Worm (Caenorhabditis elegans): Measurements from ENCODE around the gene dpyd-1.

dpyd-1 gene

DNA sequence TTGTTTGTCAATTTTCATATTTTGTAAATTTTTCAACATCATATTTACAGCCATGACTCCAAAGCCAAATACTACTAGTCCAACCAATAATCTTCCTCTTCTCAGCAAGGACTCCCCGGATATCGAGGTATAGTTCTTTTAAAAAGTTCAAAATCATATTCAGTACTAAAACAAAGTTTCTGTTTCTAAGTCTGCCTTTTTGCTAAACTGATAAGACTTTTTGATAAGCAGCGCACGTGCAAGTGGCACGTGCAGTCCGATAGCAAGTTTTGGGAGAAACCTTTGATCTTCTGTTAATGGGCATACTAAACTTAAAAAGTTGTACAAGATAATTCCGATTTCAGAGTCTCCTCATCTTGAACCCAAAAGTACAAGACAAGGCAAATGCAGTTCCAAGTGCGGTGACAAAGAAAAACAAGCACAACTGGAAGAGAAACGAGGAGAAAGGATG, at the start of gene dpyd-1:
Gene dpyd-1, plus strand, starts transcription at position 51 of the 451 bp plus-strand sequence.
- TF ChIP-seq blmp-1 (tag; optimal IDR thresholded peaks at IDR 0.05) (peak; percentile 53), pag-3 (tag; optimal IDR thresholded peaks at IDR 0.05; ENCODE audit: borderline replicate concordance, insufficient read depth) (no peak), nhr-19 (GFP tag; conservative IDR thresholded peaks at IDR 0.05) (peak; percentile 34), mdl-1 (tag; optimal IDR thresholded peaks at IDR 0.05) (peak in 1 of 2 experiments; percentile 93), nhr-90 (tag; optimal IDR thresholded peaks at IDR 0.05; ENCODE audit: poor library complexity) (peak; percentile 24), dpl-1 (GFP tag; optimal IDR thresholded peaks at IDR 0.05) (peak in 1 of 3 experiments; percentile 12), lin-35 (GFP tag; optimal IDR thresholded peaks at IDR 0.05) (peak in 1 of 2 experiments; percentile 63), C04F5.9 (tag; optimal IDR thresholded peaks at IDR 0.05) (no peak), hlh-17 (GFP tag; optimal IDR thresholded peaks at IDR 0.05; ENCODE audit: borderline replicate concordance) (no peak), ceh-8 (GFP tag; optimal IDR thresholded peaks at IDR 0.05) (no peak), nhr-47 (tag; optimal IDR thresholded peaks at IDR 0.05) (no peak), nhr-71 (tag; optimal IDR thresholded peaks at IDR 0.05) (peak; percentile 35), pqm-1 (tag; optimal IDR thresholded peaks at IDR 0.05) (no peak), grh-1 (GFP tag; IDR thresholded peaks at IDR 0.05) (peak; percentile 44), lin-15B (tag; optimal IDR thresholded peaks at IDR 0.05) (no peak), fkh-10 (GFP tag; optimal IDR thresholded peaks at IDR 0.05) (no peak), nhr-85 (tag) (peak; percentile 68), mab-9 (GFP tag; IDR thresholded peaks at IDR 0.05) (no peak), egl-27 (tag; optimal IDR thresholded peaks at IDR 0.05) (no peak), elt-2 (tag; optimal IDR thresholded peaks at IDR 0.05) (peak; percentile 94), ceh-82 (tag; optimal IDR thresholded peaks at IDR 0.05) (no peak), zag-1 (tag; optimal IDR thresholded peaks at IDR 0.05) (no peak), elt-3 (tag; optimal IDR thresholded peaks at IDR 0.05) (peak; percentile 73 to 98 (median 88)), lin-14 (GFP tag; optimal IDR thresholded peaks at IDR 0.05) (peak; percentile 16), nhr-20 (tag; optimal IDR thresholded peaks at IDR 0.05) (peak; percentile 53), unc-62 (GFP tag; optimal IDR thresholded peaks at IDR 0.05) (no peak), fkh-8 (tag; optimal IDR thresholded peaks at IDR 0.05) (no peak), unc-98 (GFP tag; IDR thresholded peaks at IDR 0.05) (no peak)

- TF ChIP-seq unc-98 (GFP tag; IDR thresholded peaks at IDR 0.05) = peak; percentile 87
- no peak for TF ChIP-seq nhr-28 (tag; optimal IDR thresholded peaks at IDR 0.05)
- peak; percentile 95 for TF ChIP-seq grh-1 (GFP tag; IDR thresholded peaks at IDR 0.05)
- TF ChIP-seq efl-1 (optimal IDR thresholded peaks at IDR 0.05) = peak; percentile 81 to 88
- peak in 1 of 2 experiments; percentile 98 for TF ChIP-seq efl-1 (GFP tag; optimal IDR thresholded peaks at IDR 0.05 in 1 of 2)
- peak; percentile 93 for TF ChIP-seq mef-2 (tag; optimal IDR thresholded peaks at IDR 0.05)
- TF ChIP-seq hlh-17 (GFP tag; optimal IDR thresholded peaks at IDR 0.05; ENCODE audit: borderline replicate concordance) = no peak
- TF ChIP-seq fkh-4 (tag; optimal IDR thresholded peaks at IDR 0.05; ENCODE audit: borderline replicate concordance) = peak; percentile 90
- TF ChIP-seq dpl-1 (GFP tag; optimal IDR thresholded peaks at IDR 0.05) = peak; percentile 35 to 67 (median 62)
- peak; percentile 99 for TF ChIP-seq nhr-47 (tag; optimal IDR thresholded peaks at IDR 0.05)
- peak; percentile 98 for TF ChIP-seq tbx-2 (tag; optimal IDR thresholded peaks at IDR 0.05)
- peak; percentile 95 for TF ChIP-seq lin-14 (GFP tag; optimal IDR thresholded peaks at IDR 0.05)
- TF ChIP-seq mab-9 (GFP tag; IDR thresholded peaks at IDR 0.05) = peak; percentile 93
- TF ChIP-seq nhr-84 (tag; optimal IDR thresholded peaks at IDR 0.05) = no peak
- peak in 1 of 2 experiments; percentile 95 for TF ChIP-seq ztf-11 (tag; optimal IDR thresholded peaks at IDR 0.05)
- TF ChIP-seq C34B4.2 (tag; optimal IDR thresholded peaks at IDR 0.05) = peak; percentile 16
- TF ChIP-seq blmp-1 (tag; optimal IDR thresholded peaks at IDR 0.05) = peak; percentile 43
- peak; percentile 100 for TF ChIP-seq dsc-1 (tag; optimal IDR thresholded peaks at IDR 0.05)
- no peak for TF ChIP-seq tlp-1 (tag; optimal IDR thresholded peaks at IDR 0.05)
- peak; percentile 87 for TF ChIP-seq C04F5.9 (tag; optimal IDR thresholded peaks at IDR 0.05)
- peak; percentile 91 for TF ChIP-seq sup-37 (GFP tag; optimal IDR thresholded peaks at IDR 0.05)
- TF ChIP-seq egl-13 (tag; optimal IDR thresholded peaks at IDR 0.05) = peak; percentile 95
- TF ChIP-seq nhr-90 (tag; optimal IDR thresholded peaks at IDR 0.05; ENCODE audit: poor library complexity) = peak; percentile 99
- TF ChIP-seq nhr-237 (tag; optimal IDR thresholded peaks at IDR 0.05) = peak; percentile 95
- TF ChIP-seq nhr-11 (tag; optimal IDR thresholded peaks at IDR 0.05) = peak; percentile 95
- TF ChIP-seq skn-1 (tag; optimal IDR thresholded peaks at IDR 0.05) = peak; percentile 94
- no peak for TF ChIP-seq pag-3 (tag; optimal IDR thresholded peaks at IDR 0.05; ENCODE audit: borderline replicate concordance, insufficient read depth)
- TF ChIP-seq sox-4 (tag; optimal IDR thresholded peaks at IDR 0.05) = peak; percentile 97
- TF ChIP-seq pqm-1 (tag; optimal IDR thresholded peaks at IDR 0.05) = peak; percentile 91
- peak; percentile 90 for TF ChIP-seq lsy-2 (tag; optimal IDR thresholded peaks at IDR 0.05)
- TF ChIP-seq ets-5 (GFP tag; IDR thresholded peaks at IDR 0.05) = no peak
- TF ChIP-seq lin-15B (tag; optimal IDR thresholded peaks at IDR 0.05) = no peak
- peak; percentile 97 for TF ChIP-seq nhr-19 (GFP tag; conservative IDR thresholded peaks at IDR 0.05)
- peak; percentile 93 for TF ChIP-seq unc-86 (tag; optimal IDR thresholded peaks at IDR 0.05)
These were observed 38.3 kb upstream of the dpyd-1 start for ce11 chrX:5429335-5429734.

Data from whole organism, L1 larva.